Worm (Caenorhabditis elegans): ENCODE data around the gene fbxa-7.

- TF ChIP-seq nhr-23 (tag; optimal IDR thresholded peaks at IDR 0.05) (no peak), ZK546.5 (tag; optimal IDR thresholded peaks at IDR 0.05) (no peak), nhr-76 (tag; optimal IDR thresholded peaks at IDR 0.05) (no peak), nfya-1 (tag; optimal IDR thresholded peaks at IDR 0.05; ENCODE audit: insufficient read depth) (no peak), ama-1 (optimal IDR thresholded peaks at IDR 0.05) (no peak)
Observed at ce11 chrIII:2262942-2263341, 11.7 kb upstream of the fbxa-7 start, which contains the start of gene Y54F10BM.6.
